Worm (Caenorhabditis elegans) whole organism, early embryonic: ENCODE measurements around the gene F25D1.5.

Source experiments
- ama-1 ChIP-seq: fragments of 150-350 bp; optimal IDR thresholded peaks from 2 replicates; lab custom pipeline; 2014
- ceh-13 ChIP-seq: fragments of 200-800 bp; sonication (Bioruptor generic); optimal IDR thresholded peaks from 2 replicates; lab custom pipeline; 2018; ENCODE audit warnings: mild to moderate bottlenecking, missing genetic modification characterization, missing compliant biosample characterization
- ets-7 ChIP-seq: sonication (generic microtip); optimal IDR thresholded peaks from 2 replicates; lab custom pipeline; 2016; ENCODE audit warnings: missing genotype, missing genetic modification characterization, missing compliant biosample characterization
- flt-1 ChIP-seq: fragments of 200-800 bp; sonication (Bioruptor generic); IDR thresholded peaks from 2 replicates; pipeline ENCODE4 v1.3.6; 2022; ENCODE audit warnings: missing genetic modification characterization, missing compliant biosample characterization
- hmbx-1 ChIP-seq: sonication (generic microtip); optimal IDR thresholded peaks from 2 replicates; lab custom pipeline; 2016; ENCODE audit warnings: mild to moderate bottlenecking, missing genetic modification characterization, missing compliant biosample characterization
- hnd-1 ChIP-seq: sonication (generic microtip); optimal IDR thresholded peaks from 2 replicates; lab custom pipeline; 2016; ENCODE audit warnings: missing genetic modification characterization, missing compliant biosample characterization
- tbx-11 ChIP-seq: fragments of 200-800 bp; sonication (Bioruptor generic); IDR thresholded peaks from 2 replicates; pipeline ENCODE4 v1.3.6; 2022; ENCODE audit warnings: missing genetic modification characterization, missing compliant biosample characterization
- tbx-37 ChIP-seq: fragments of 200-800 bp; sonication (Bioruptor generic); conservative IDR thresholded peaks from 2 replicates; pipeline ENCODE4 v1.3.6; 2022; ENCODE audit warnings: missing genetic modification reagents, missing genetic modification characterization, missing compliant biosample characterization
- tra-4 ChIP-seq: sonication (generic microtip); optimal IDR thresholded peaks from 2 replicates; lab custom pipeline; 2017; ENCODE audit warnings: missing genetic modification characterization, missing compliant biosample characterization

DNA sequence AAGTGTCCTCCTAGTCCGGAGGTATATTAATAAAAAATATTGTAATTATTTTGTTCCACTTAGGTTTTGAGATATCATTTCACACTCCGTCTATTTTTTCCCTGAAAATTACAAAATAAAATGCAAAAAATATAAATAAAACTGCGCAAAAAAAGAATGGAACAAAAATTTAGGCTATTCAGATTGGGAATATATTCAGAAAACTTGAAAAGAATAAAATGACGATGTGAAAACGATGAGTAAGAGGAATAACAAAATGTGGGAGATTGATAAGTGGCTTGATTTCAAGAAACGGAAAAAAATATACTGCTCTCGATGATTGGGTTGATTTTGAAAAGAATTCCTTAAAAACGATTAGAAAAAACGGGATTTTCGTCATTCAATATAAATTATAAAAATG, 32.3 kb downstream of the F25D1.5 start, which contains the start of gene dmsr-8:
- TF ChIP-seq ama-1 (lab: Kevin White, UChicago) (no peak), flt-1 (GFP tag; lab: Robert Waterston, UW) (no peak), ets-7 (tag; lab: Kevin White, UChicago) (no peak), tra-4 (tag; lab: Kevin White, UChicago) (no peak), tbx-11 (GFP tag; lab: Robert Waterston, UW) (no peak), tbx-37 (no peak), hmbx-1 (tag; lab: Kevin White, UChicago) (no peak), hnd-1 (no peak), ceh-13 (GFP tag; lab: Kevin White, UChicago) (no peak)
